Fruit fly (Drosophila melanogaster): ENCODE measurements around the gene CG43394.

DNA sequence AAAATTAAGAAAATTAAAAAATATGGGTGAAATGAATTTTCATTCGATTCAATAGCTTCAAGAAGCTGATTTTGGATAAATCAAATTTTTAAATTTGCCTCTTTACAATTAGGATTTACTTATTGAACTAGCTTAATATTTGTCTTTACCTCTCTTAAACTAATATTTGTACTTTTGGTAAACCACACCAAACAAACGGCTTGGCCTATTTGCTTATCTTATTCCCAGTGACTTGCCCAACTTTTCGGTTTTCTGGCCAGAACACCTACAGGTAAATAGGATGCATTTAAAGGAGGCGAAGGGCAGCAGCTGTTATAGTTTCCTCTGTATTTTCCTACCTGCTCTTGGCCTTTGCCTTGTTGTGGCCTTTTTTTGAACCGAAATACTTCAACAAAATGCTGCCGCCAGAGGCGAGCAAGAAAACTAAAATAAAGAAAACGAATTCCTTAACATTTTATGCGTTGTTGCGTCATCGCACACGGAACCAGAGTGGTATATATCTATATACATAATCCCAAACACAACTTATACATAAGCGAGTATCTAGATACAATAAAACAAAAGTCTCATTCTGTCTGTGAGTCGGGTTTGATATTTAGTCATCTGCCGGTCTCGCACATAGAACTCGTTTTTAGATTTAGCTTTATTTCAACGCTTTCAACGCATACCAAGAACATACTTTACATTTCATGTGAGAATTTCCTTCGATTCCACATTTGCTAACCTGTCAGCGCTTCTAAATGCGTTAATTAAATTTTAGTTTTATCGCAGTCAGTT, 20.4 kb downstream of the CG43394 start:
- no peak for TF ChIP-seq cyc (GFP tag; optimal IDR thresholded peaks at IDR 0.05)
- TF ChIP-seq Lpt (GFP tag; optimal IDR thresholded peaks at IDR 0.05), result no peak
- TF ChIP-seq OdsH (GFP tag; optimal IDR thresholded peaks at IDR 0.05), result no peak
- no peak for TF ChIP-seq CG11294 (GFP tag; IDR thresholded peaks at IDR 0.05)
- TF ChIP-seq vri (GFP tag; optimal IDR thresholded peaks at IDR 0.05), result no peak
- TF ChIP-seq salr (GFP tag; optimal IDR thresholded peaks at IDR 0.05), result no peak
- no peak for TF ChIP-seq CG8632 (GFP tag; optimal IDR thresholded peaks at IDR 0.05)
- TF ChIP-seq acj6 (GFP tag; optimal IDR thresholded peaks at IDR 0.05), result no peak
- TF ChIP-seq Gug (GFP tag; IDR thresholded peaks at IDR 0.05), result no peak
- no peak for TF ChIP-seq CG10631 (GFP tag; optimal IDR thresholded peaks at IDR 0.05)

Data from whole organism, prepupa.